Fruit fly (Drosophila melanogaster) whole organism, embryonic: ENCODE measurements around the gene Syt12.
A peak's percentile ranks its signal among the peaks of the same experiment; 100 is the strongest.

Experiments
- ATbp ChIP-seq: fragments of 200-800 bp; sonication (Bioruptor generic); optimal IDR thresholded peaks from 2 replicates; lab custom pipeline; 2017; ENCODE audit warnings: missing biosample characterization, mild to moderate bottlenecking, missing genetic modification characterization, missing genetic modification reagents
- Aef1 ChIP-seq: fragments of 200-800 bp; sonication (Bioruptor generic); IDR thresholded peaks from 3 replicates; pipeline ENCODE4 v1.3.6; 2022; ENCODE audit warnings: missing biosample characterization, missing genetic modification characterization
- B-H2 ChIP-seq: fragments of 200-800 bp; sonication (Bioruptor generic); optimal IDR thresholded peaks from 2 replicates; lab custom pipeline; 2018; ENCODE audit warnings: missing biosample characterization, mild to moderate bottlenecking, missing genetic modification characterization
- C15 ChIP-seq: fragments of 200-800 bp; sonication (Bioruptor generic); IDR thresholded peaks from 3 replicates; pipeline ENCODE4 v1.3.6; 2022; ENCODE audit warnings: missing biosample characterization, missing genetic modification characterization
- CG12155 ChIP-seq: fragments of 200-800 bp; sonication (Bioruptor generic); optimal IDR thresholded peaks from 3 replicates; lab custom pipeline; 2016; ENCODE audit warnings: missing biosample characterization, missing genetic modification characterization
- CG12744 ChIP-seq: fragments of 200-800 bp; sonication (Bioruptor generic); optimal IDR thresholded peaks from 2 replicates; lab custom pipeline; 2016; ENCODE audit warnings: missing biosample characterization, missing genetic modification characterization
- CG15269 ChIP-seq: fragments of 200-800 bp; sonication (Bioruptor generic); optimal IDR thresholded peaks from 2 replicates; lab custom pipeline; 2018; ENCODE audit warnings: missing biosample characterization, mild to moderate bottlenecking, missing genetic modification characterization, moderate library complexity
- CG15514 ChIP-seq: fragments of 200-800 bp; sonication (Bioruptor generic); optimal IDR thresholded peaks from 3 replicates; lab custom pipeline; 2017; ENCODE audit warnings: missing biosample characterization, missing genetic modification characterization, mild to moderate bottlenecking, moderate library complexity, missing genetic modification reagents
- CG1602 ChIP-seq: fragments of 200-800 bp; sonication (Bioruptor generic); optimal IDR thresholded peaks from 3 replicates; lab custom pipeline; 2016; ENCODE audit warnings: missing biosample characterization, missing genetic modification characterization
- CG17361 ChIP-seq: fragments of 200-800 bp; sonication (Bioruptor generic); IDR thresholded peaks from 3 replicates; pipeline ENCODE4 v1.3.6; 2022; ENCODE audit warnings: missing biosample characterization, missing genetic modification characterization
- CG17802 ChIP-seq: fragments of 200-800 bp; sonication (Bioruptor generic); optimal IDR thresholded peaks from 2 replicates; lab custom pipeline; 2018; ENCODE audit warnings: missing biosample characterization, mild to moderate bottlenecking, missing genetic modification characterization, moderate library complexity
- CG18262 ChIP-seq: fragments of 200-800 bp; optimal IDR thresholded peaks from 3 replicates; lab custom pipeline; 2019; ENCODE audit warnings: missing biosample characterization, mild to moderate bottlenecking, missing genetic modification characterization, moderate library complexity
- CG30431 ChIP-seq: fragments of 200-800 bp; sonication (Bioruptor generic); optimal IDR thresholded peaks from 2 replicates; lab custom pipeline; 2017; ENCODE audit warnings: missing biosample characterization, missing genetic modification characterization
- CG32767 ChIP-seq: fragments of 200-800 bp; sonication (Bioruptor generic); IDR thresholded peaks from 2 replicates; pipeline ENCODE4 v1.3.6; 2022; ENCODE audit warnings: missing biosample characterization, missing genetic modification characterization
- CG3407 ChIP-seq: fragments of 200-800 bp; sonication (Bioruptor generic); optimal IDR thresholded peaks from 2 replicates; lab custom pipeline; 2018; ENCODE audit warnings: missing biosample characterization, mild to moderate bottlenecking, missing genetic modification characterization
- CG4617 ChIP-seq: fragments of 200-800 bp; sonication (Bioruptor generic); optimal IDR thresholded peaks from 3 replicates; lab custom pipeline; 2016; ENCODE audit warnings: missing biosample characterization, missing genetic modification characterization, borderline replicate concordance
- CG7963 ChIP-seq: fragments of 200-800 bp; sonication (Bioruptor generic); IDR thresholded peaks from 3 replicates; pipeline ENCODE4 v1.3.6; 2022; ENCODE audit warnings: missing biosample characterization, missing genetic modification characterization; ENCODE audit not compliant: partially characterized antibody
- CG9817 ChIP-seq: fragments of 200-800 bp; sonication (Bioruptor generic); optimal IDR thresholded peaks from 2 replicates; lab custom pipeline; 2018; ENCODE audit warnings: missing biosample characterization, mild to moderate bottlenecking, missing genetic modification characterization, moderate library complexity
- CG9932 ChIP-seq: fragments of 200-800 bp; sonication (Bioruptor generic); IDR thresholded peaks from 2 replicates; pipeline ENCODE4 v1.3.6; 2022; ENCODE audit warnings: missing biosample characterization, missing genetic modification characterization
- CoRest ChIP-seq: fragments of 200-800 bp; sonication (Bioruptor generic); optimal IDR thresholded peaks from 3 replicates; lab custom pipeline; 2018; ENCODE audit warnings: missing biosample characterization, mild to moderate bottlenecking, missing genetic modification characterization, moderate library complexity
- D ChIP-seq, 2 experiments: fragments of 200-800 bp in 1 of 2; fragments of >200 bp in 1 of 2; sonication (Bioruptor generic) in 1 of 2; optimal IDR thresholded peaks; 2 replicates in 1 of 2; 3 replicates in 1 of 2; lab custom pipeline; 2017; ENCODE audit warnings: mild to moderate bottlenecking in 1 of 2, missing biosample characterization in 1 of 2, missing genetic modification characterization in 1 of 2, missing genetic modification reagents in 1 of 2
- Deaf1 ChIP-seq: fragments of 200-800 bp; optimal IDR thresholded peaks from 3 replicates; lab custom pipeline; 2019; ENCODE audit warnings: missing biosample characterization, mild to moderate bottlenecking, missing genetic modification characterization, moderate library complexity
- Doc3 ChIP-seq: fragments of 200-800 bp; sonication (Bioruptor generic); IDR thresholded peaks from 3 replicates; pipeline ENCODE4 v1.3.6; 2022; ENCODE audit warnings: missing biosample characterization, missing genetic modification characterization; ENCODE audit not compliant: partially characterized antibody
- Fer2 ChIP-seq: fragments of 200-800 bp; sonication (Bioruptor generic); optimal IDR thresholded peaks from 2 replicates; lab custom pipeline; 2018; ENCODE audit warnings: missing biosample characterization, mild to moderate bottlenecking, missing genetic modification characterization, moderate library complexity
- HHEX ChIP-seq: fragments of 200-800 bp; sonication (Bioruptor generic); optimal IDR thresholded peaks from 3 replicates; lab custom pipeline; 2017; ENCODE audit warnings: missing biosample characterization, mild to moderate bottlenecking, missing genetic modification characterization, missing genetic modification reagents
- Hmr ChIP-seq: fragments of 200-800 bp; sonication (Bioruptor generic); optimal IDR thresholded peaks from 3 replicates; lab custom pipeline; 2017; ENCODE audit warnings: mild to moderate bottlenecking, missing biosample characterization, missing genetic modification reagents, missing genetic modification characterization
- Lhr ChIP-seq: fragments of 200-800 bp; sonication (Bioruptor generic); optimal IDR thresholded peaks from 3 replicates; lab custom pipeline; 2017; ENCODE audit warnings: mild to moderate bottlenecking, missing biosample characterization, missing genetic modification reagents, missing genetic modification characterization
- Med ChIP-seq: fragments of 200-800 bp; sonication (Bioruptor generic); peaks from one replicate; lab custom pipeline; 2016; ENCODE audit warnings: missing biosample characterization, missing genetic modification characterization, mild to moderate bottlenecking, inconsistent platforms, moderate library complexity
- Oli ChIP-seq: fragments of 200-800 bp; sonication (Bioruptor generic); optimal IDR thresholded peaks from 2 replicates; lab custom pipeline; 2018; ENCODE audit warnings: missing biosample characterization, mild to moderate bottlenecking, missing genetic modification characterization, moderate library complexity
- Sry-δ ChIP-seq: fragments of 200-800 bp; sonication (Bioruptor generic); optimal IDR thresholded peaks from 2 replicates; lab custom pipeline; 2016; ENCODE audit warnings: missing biosample characterization, missing genetic modification characterization
- Xrp1 ChIP-seq: fragments of 200-800 bp; sonication (Bioruptor generic); IDR thresholded peaks from 2 replicates; pipeline ENCODE4 v1.3.6; 2022; ENCODE audit warnings: missing biosample characterization, missing genetic modification characterization
- aop ChIP-seq: fragments of 200-800 bp; sonication (Bioruptor generic); IDR thresholded peaks from 2 replicates; pipeline ENCODE4 v1.3.6; 2022; ENCODE audit warnings: missing biosample characterization, missing genetic modification characterization
- ap ChIP-seq: fragments of 200-800 bp; sonication (Bioruptor generic); IDR thresholded peaks from 2 replicates; pipeline ENCODE4 v1.3.6; 2022; ENCODE audit warnings: missing biosample characterization, missing genetic modification characterization
- az2 ChIP-seq: fragments of 200-800 bp; sonication (Bioruptor generic); optimal IDR thresholded peaks from 3 replicates; lab custom pipeline; 2016; ENCODE audit warnings: missing biosample characterization, missing genetic modification characterization
- bab2 ChIP-seq: fragments of 200-800 bp; sonication (Bioruptor generic); optimal IDR thresholded peaks from 2 replicates; lab custom pipeline; 2016; ENCODE audit warnings: missing biosample characterization, missing genetic modification characterization
- cad ChIP-seq: fragments of >200 bp; optimal IDR thresholded peaks from 2 replicates; lab custom pipeline; 2017; ENCODE audit warnings: missing biosample characterization, missing genetic modification characterization
- eve ChIP-seq, 2 experiments: fragments of >200 bp; optimal IDR thresholded peaks; 2 replicates each; lab custom pipeline; 2017; ENCODE audit warnings: missing biosample characterization in 2 of 2, missing genetic modification characterization in 2 of 2
- fru ChIP-seq: fragments of >200 bp; optimal IDR thresholded peaks from 2 replicates; lab custom pipeline; 2017
- hb ChIP-seq: fragments of 200-800 bp; sonication (Bioruptor generic); IDR thresholded peaks from 3 replicates; pipeline ENCODE4 v1.3.6; 2022; ENCODE audit warnings: missing biosample characterization, missing genetic modification characterization; ENCODE audit not compliant: partially characterized antibody
- hbn ChIP-seq: fragments of 200-800 bp; sonication (Bioruptor generic); IDR thresholded peaks from 2 replicates; pipeline ENCODE4 v1.3.6; 2022; ENCODE audit warnings: missing biosample characterization, missing genetic modification characterization; ENCODE audit not compliant: partially characterized antibody
- her ChIP-seq: fragments of 200-800 bp; sonication (Bioruptor generic); optimal IDR thresholded peaks from 2 replicates; lab custom pipeline; 2016; ENCODE audit warnings: missing biosample characterization, missing genetic modification characterization
- ind ChIP-seq: fragments of 200-800 bp; sonication (Bioruptor generic); optimal IDR thresholded peaks from 3 replicates; lab custom pipeline; 2016; ENCODE audit warnings: missing biosample characterization, missing genetic modification characterization
- knrl ChIP-seq: fragments of 200-800 bp; sonication (Bioruptor generic); IDR thresholded peaks from 3 replicates; pipeline ENCODE4 v1.3.6; 2022; ENCODE audit warnings: missing biosample characterization, missing genetic modification characterization; ENCODE audit not compliant: partially characterized antibody
- nerfin-1 ChIP-seq: fragments of 200-800 bp; sonication (Bioruptor generic); optimal IDR thresholded peaks from 3 replicates; lab custom pipeline; 2019; ENCODE audit warnings: missing biosample characterization, mild to moderate bottlenecking, missing genetic modification characterization, moderate library complexity
- tll ChIP-seq, 2 experiments: fragments of 200-800 bp in 1 of 2; fragments of >200 bp in 1 of 2; sonication (Bioruptor generic) in 1 of 2; optimal IDR thresholded peaks; 2 replicates each; lab custom pipeline; 2017 to 2019; ENCODE audit warnings: missing biosample characterization in 2 of 2, missing genetic modification characterization in 2 of 2, mild to moderate bottlenecking in 1 of 2, moderate library complexity in 1 of 2
- tna ChIP-seq: fragments of 200-800 bp; sonication (Bioruptor generic); IDR thresholded peaks from 2 replicates; pipeline ENCODE4 v1.3.6; 2022; ENCODE audit warnings: missing biosample characterization, missing genetic modification characterization; ENCODE audit not compliant: partially characterized antibody
- toy ChIP-seq: fragments of 200-800 bp; sonication (Bioruptor generic); IDR thresholded peaks from 2 replicates; pipeline ENCODE4 v1.3.6; 2022; ENCODE audit warnings: missing biosample characterization, missing genetic modification characterization
- unc-4 ChIP-seq: fragments of 200-800 bp; sonication (Bioruptor generic); IDR thresholded peaks from 2 replicates; pipeline ENCODE4 v1.3.6; 2022; ENCODE audit warnings: missing biosample characterization, missing genetic modification characterization; ENCODE audit not compliant: partially characterized antibody

The Syt12 gene

dm6 chrX:13390465-13391173 lies 31.6 kb downstream of the Syt12 start (continued):
- TF ChIP-seq fru (no peak), CG3407 (GFP tag; lab: Kevin White, UChicago) (no peak), unc-4 (GFP tag; lab: Robert Waterston, UW) (no peak), her (GFP tag; lab: Kevin White, UChicago) (no peak), az2 (GFP tag; lab: Kevin White, UChicago) (no peak), hb (GFP tag; lab: Robert Waterston, UW) (no peak), eve (GFP tag; optimal IDR thresholded peaks at IDR 0.05; lab: Kevin White, UChicago) (no peak), Oli (tag; lab: Kevin White, UChicago) (peak; percentile 59), CG1602 (GFP tag; lab: Kevin White, UChicago) (peak; percentile 26), Fer2 (tag; lab: Kevin White, UChicago) (peak; percentile 60), knrl (GFP tag; lab: Robert Waterston, UW) (no peak), Xrp1 (GFP tag; lab: Robert Waterston, UW) (peak; percentile 44; the same call in 1 of the 2 replicates), Doc3 (GFP tag; lab: Robert Waterston, UW) (no peak), CG9932 (peak; percentile 82), toy (GFP tag; lab: Robert Waterston, UW) (peak; percentile 62; the same call in 1 of the 2 replicates), CG9817 (tag; lab: Kevin White, UChicago) (peak; percentile 73), hbn (GFP tag; lab: Robert Waterston, UW) (no peak), CG32767 (GFP tag; lab: Robert Waterston, UW) (no peak), Med (GFP tag; lab: Kevin White, UChicago) (peak; percentile 36), tll (GFP tag; optimal IDR thresholded peaks at IDR 0.05; lab: Kevin White, UChicago) (no peak), CG30431 (no peak), bab2 (GFP tag; lab: Kevin White, UChicago) (no peak), CG12155 (peak; percentile 43), CG4617 (no peak), nerfin-1 (no peak), cad (GFP tag; lab: Kevin White, UChicago) (no peak), ATbp (GFP tag; lab: Kevin White, UChicago) (no peak), D (optimal IDR thresholded peaks at IDR 0.05; lab: Kevin White, UChicago) (no peak), D (GFP tag; optimal IDR thresholded peaks at IDR 0.05; lab: Kevin White, UChicago) (no peak), tna (GFP tag; lab: Robert Waterston, UW) (no peak), Hmr (GFP tag; lab: Kevin White, UChicago) (peak; percentile 85), Aef1 (GFP tag; lab: Robert Waterston, UW) (peak; percentile 68), CG17802 (no peak), C15 (no peak), CG18262 (peak; percentile 48), CG15514 (GFP tag; lab: Kevin White, UChicago) (peak; percentile 72), Lhr (no peak), ind (peak; percentile 43), CG7963 (GFP tag; lab: Robert Waterston, UW) (no peak), CG17361 (GFP tag; lab: Robert Waterston, UW) (peak; percentile 51), aop (GFP tag; lab: Robert Waterston, UW) (no peak), ap (GFP tag; lab: Robert Waterston, UW) (0 out of 2 replicates have a peak, but pooled peaks have one; percentile 11), CG12744 (GFP tag; lab: Kevin White, UChicago) (no peak), CG15269 (peak; percentile 85), Sry-δ (GFP tag; lab: Kevin White, UChicago) (no peak), B-H2 (GFP tag; lab: Kevin White, UChicago) (peak; percentile 31), Deaf1 (tag; lab: Kevin White, UChicago) (peak; percentile 49), CoRest (tag; lab: Kevin White, UChicago) (peak; percentile 77), HHEX (GFP tag; lab: Kevin White, UChicago) (peak; percentile 67)
